Fruit fly (Drosophila melanogaster) whole organism, prepupa: Measurements from ENCODE around the gene Hr4.

Source experiments
- Blimp-1 ChIP-seq: fragments of 200-800 bp; sonication (Bioruptor generic); optimal IDR thresholded peaks from 3 replicates; lab custom pipeline; 2017; ENCODE audit warnings: missing biosample characterization, missing genetic modification characterization, mild to moderate bottlenecking, moderate library complexity, missing genetic modification reagents
- CG11294 ChIP-seq: fragments of 200-800 bp; sonication (Bioruptor generic); IDR thresholded peaks from 2 replicates; pipeline ENCODE4 v1.3.6; 2022; ENCODE audit warnings: missing biosample characterization, missing genetic modification characterization
- CG15336 ChIP-seq: fragments of 200-800 bp; sonication (Bioruptor generic); IDR thresholded peaks from 2 replicates; pipeline ENCODE4 v1.3.6; 2022; ENCODE audit warnings: missing biosample characterization, missing genetic modification characterization
- CG1621 ChIP-seq: fragments of 200-800 bp; sonication (Bioruptor generic); optimal IDR thresholded peaks from 3 replicates; lab custom pipeline; 2018; ENCODE audit warnings: missing biosample characterization, mild to moderate bottlenecking, missing genetic modification characterization
- CG16779 ChIP-seq: fragments of 200-800 bp; sonication (Bioruptor generic); optimal IDR thresholded peaks from 3 replicates; lab custom pipeline; 2017; ENCODE audit warnings: missing biosample characterization, mild to moderate bottlenecking, missing genetic modification characterization
- CG3032 ChIP-seq: fragments of 200-800 bp; optimal IDR thresholded peaks from 2 replicates; lab custom pipeline; 2019; ENCODE audit warnings: missing biosample characterization, mild to moderate bottlenecking, missing genetic modification characterization, moderate library complexity
- CG6163 ChIP-seq: fragments of 200-800 bp; sonication (Bioruptor generic); IDR thresholded peaks from 3 replicates; pipeline ENCODE4 v1.3.6; 2022; ENCODE audit warnings: missing biosample characterization, missing genetic modification characterization
- CG6276 ChIP-seq: fragments of 200-800 bp; sonication (Bioruptor generic); optimal IDR thresholded peaks from 2 replicates; lab custom pipeline; 2017; ENCODE audit warnings: missing biosample characterization, mild to moderate bottlenecking, missing genetic modification characterization
- CG6792 ChIP-seq: fragments of 200-800 bp; sonication (Bioruptor generic); optimal IDR thresholded peaks from 3 replicates; lab custom pipeline; 2016; ENCODE audit warnings: missing biosample characterization, missing genetic modification characterization
- CG6808 ChIP-seq: fragments of 200-800 bp; sonication (Bioruptor generic); optimal IDR thresholded peaks from 3 replicates; lab custom pipeline; 2017; ENCODE audit warnings: missing biosample characterization, missing genetic modification characterization, mild to moderate bottlenecking, moderate library complexity, missing genetic modification reagents
- CG6854 ChIP-seq: fragments of 200-800 bp; sonication (Bioruptor generic); optimal IDR thresholded peaks from 2 replicates; lab custom pipeline; 2017; ENCODE audit warnings: missing biosample characterization, mild to moderate bottlenecking, missing genetic modification characterization
- CG8119 ChIP-seq: fragments of 200-800 bp; sonication (Bioruptor generic); IDR thresholded peaks from 3 replicates; pipeline ENCODE4 v1.3.6; 2022; ENCODE audit warnings: missing biosample characterization, missing genetic modification characterization
- CG8319 ChIP-seq: fragments of 200-800 bp; sonication (Bioruptor generic); optimal IDR thresholded peaks from 3 replicates; lab custom pipeline; 2016; ENCODE audit warnings: missing biosample characterization, missing genetic modification characterization
- CG8632 ChIP-seq: fragments of 200-800 bp; sonication (Bioruptor generic); optimal IDR thresholded peaks from 3 replicates; lab custom pipeline; 2016; ENCODE audit warnings: missing biosample characterization, missing genetic modification characterization
- CG9139 ChIP-seq: fragments of 200-800 bp; sonication (Bioruptor generic); optimal IDR thresholded peaks from 3 replicates; lab custom pipeline; 2017; ENCODE audit warnings: missing biosample characterization, mild to moderate bottlenecking, missing genetic modification characterization
- Eip78C ChIP-seq: fragments of 200-800 bp; sonication (Bioruptor generic); peaks from one replicate; lab custom pipeline; 2016; ENCODE audit warnings: missing biosample characterization, missing genetic modification characterization
- Ets21C ChIP-seq: fragments of 200-800 bp; sonication (Bioruptor generic); optimal IDR thresholded peaks from 3 replicates; lab custom pipeline; 2016; ENCODE audit warnings: missing biosample characterization, missing genetic modification characterization
- Ets96B ChIP-seq: fragments of 200-800 bp; optimal IDR thresholded peaks from 2 replicates; lab custom pipeline; 2019; ENCODE audit warnings: missing biosample characterization, mild to moderate bottlenecking, missing genetic modification characterization, moderate library complexity
- Gug ChIP-seq: fragments of 200-800 bp; sonication (Bioruptor generic); IDR thresholded peaks from 2 replicates; pipeline ENCODE4 v1.3.6; 2022; ENCODE audit warnings: missing biosample characterization, missing genetic modification characterization
- Hr39 ChIP-seq: fragments of 200-800 bp; sonication (Bioruptor generic); optimal IDR thresholded peaks from 2 replicates; lab custom pipeline; 2016; ENCODE audit warnings: missing biosample characterization, missing genetic modification characterization
- Hr4 ChIP-seq: fragments of 200-800 bp; sonication (Bioruptor generic); optimal IDR thresholded peaks from 3 replicates; lab custom pipeline; 2016; ENCODE audit warnings: missing biosample characterization, missing genetic modification characterization
- Met ChIP-seq: fragments of 200-800 bp; sonication (Bioruptor generic); optimal IDR thresholded peaks from 3 replicates; lab custom pipeline; 2016; ENCODE audit warnings: missing biosample characterization, missing genetic modification characterization
- OdsH ChIP-seq: fragments of 200-800 bp; sonication (Bioruptor generic); optimal IDR thresholded peaks from 3 replicates; lab custom pipeline; 2016; ENCODE audit warnings: missing biosample characterization, missing genetic modification characterization
- Sox102F ChIP-seq: fragments of 200-800 bp; sonication (Bioruptor generic); optimal IDR thresholded peaks from 2 replicates; lab custom pipeline; 2016; ENCODE audit warnings: missing biosample characterization, mild to moderate bottlenecking, missing genetic modification characterization
- Sox14 ChIP-seq: fragments of 200-800 bp; sonication (Bioruptor generic); optimal IDR thresholded peaks from 3 replicates; lab custom pipeline; 2016; ENCODE audit warnings: missing biosample characterization, missing genetic modification characterization
- Sox15 ChIP-seq: fragments of 200-800 bp; sonication (Bioruptor generic); optimal IDR thresholded peaks from 3 replicates; lab custom pipeline; 2016; ENCODE audit warnings: missing biosample characterization, missing genetic modification characterization
- achi ChIP-seq: fragments of 200-800 bp; sonication (Bioruptor generic); optimal IDR thresholded peaks from 3 replicates; lab custom pipeline; 2016; ENCODE audit warnings: missing biosample characterization, missing genetic modification characterization
- cyc ChIP-seq: fragments of 200-800 bp; sonication (Bioruptor generic); optimal IDR thresholded peaks from 3 replicates; lab custom pipeline; 2016; ENCODE audit warnings: missing biosample characterization, missing genetic modification characterization
- dac ChIP-seq: fragments of 200-800 bp; sonication (Bioruptor generic); optimal IDR thresholded peaks from 2 replicates; lab custom pipeline; 2017; ENCODE audit warnings: missing biosample characterization, mild to moderate bottlenecking, missing genetic modification characterization
- dsx ChIP-seq: fragments of 200-800 bp; optimal IDR thresholded peaks from 3 replicates; lab custom pipeline; 2019; ENCODE audit warnings: missing biosample characterization, mild to moderate bottlenecking, missing genetic modification characterization, moderate library complexity; ENCODE audit not compliant: poor library complexity, severe bottlenecking
- eg ChIP-seq: fragments of 200-800 bp; sonication (Bioruptor generic); IDR thresholded peaks from 3 replicates; pipeline ENCODE4 v1.3.6; 2022; ENCODE audit warnings: missing biosample characterization, missing genetic modification characterization
- esn ChIP-seq: fragments of 200-800 bp; sonication (Bioruptor generic); optimal IDR thresholded peaks from 2 replicates; lab custom pipeline; 2016; ENCODE audit warnings: missing biosample characterization, mild to moderate bottlenecking, missing genetic modification characterization, moderate library complexity
- fd59A ChIP-seq: fragments of 200-800 bp; sonication (Bioruptor generic); optimal IDR thresholded peaks from 2 replicates; lab custom pipeline; 2017; ENCODE audit warnings: missing biosample characterization, mild to moderate bottlenecking, missing genetic modification characterization, missing genetic modification reagents
- fd85E ChIP-seq: fragments of 200-800 bp; sonication (Bioruptor generic); optimal IDR thresholded peaks from 3 replicates; lab custom pipeline; 2016; ENCODE audit warnings: missing biosample characterization, missing genetic modification characterization
- fkh ChIP-seq: fragments of 200-800 bp; sonication (Bioruptor generic); optimal IDR thresholded peaks from 3 replicates; lab custom pipeline; 2017; ENCODE audit warnings: missing biosample characterization, mild to moderate bottlenecking, missing genetic modification characterization, moderate library complexity
- lz ChIP-seq: fragments of 200-800 bp; sonication (Bioruptor generic); optimal IDR thresholded peaks from 3 replicates; lab custom pipeline; 2016; ENCODE audit warnings: missing biosample characterization, missing genetic modification characterization
- pdm3 ChIP-seq: fragments of 200-800 bp; sonication (Bioruptor generic); optimal IDR thresholded peaks from 3 replicates; lab custom pipeline; 2016; ENCODE audit warnings: missing biosample characterization, missing genetic modification characterization
- salr ChIP-seq, 2 experiments: fragments of 200-800 bp; sonication (Bioruptor generic); optimal IDR thresholded peaks; 3 replicates each; lab custom pipeline; 2016 to 2018; ENCODE audit warnings: missing biosample characterization in 2 of 2, missing genetic modification characterization in 2 of 2, mild to moderate bottlenecking in 1 of 2
- spab ChIP-seq: fragments of 200-800 bp; sonication (Bioruptor generic); optimal IDR thresholded peaks from 2 replicates; lab custom pipeline; 2017; ENCODE audit warnings: missing biosample characterization, mild to moderate bottlenecking, missing genetic modification characterization, missing genetic modification reagents
- ss ChIP-seq, 2 experiments: fragments of 200-800 bp; sonication (Bioruptor generic); optimal IDR thresholded peaks; 2 replicates in 1 of 2; 3 replicates in 1 of 2; lab custom pipeline; 2017 to 2018; ENCODE audit warnings: mild to moderate bottlenecking in 2 of 2, missing biosample characterization in 2 of 2, missing genetic modification characterization in 2 of 2, moderate library complexity in 1 of 2
- svp ChIP-seq: fragments of 200-800 bp; sonication (Bioruptor generic); peaks from one replicate; lab custom pipeline; 2016; ENCODE audit warnings: missing biosample characterization, missing genetic modification characterization
- topi ChIP-seq: fragments of 200-800 bp; sonication (Bioruptor generic); optimal IDR thresholded peaks from 3 replicates; lab custom pipeline; 2016; ENCODE audit warnings: missing biosample characterization, missing genetic modification characterization
- vri ChIP-seq: fragments of 200-800 bp; sonication (Bioruptor generic); optimal IDR thresholded peaks from 3 replicates; lab custom pipeline; 2016; ENCODE audit warnings: missing biosample characterization, mild to moderate bottlenecking, missing genetic modification characterization

The Hr4 gene

DNA sequence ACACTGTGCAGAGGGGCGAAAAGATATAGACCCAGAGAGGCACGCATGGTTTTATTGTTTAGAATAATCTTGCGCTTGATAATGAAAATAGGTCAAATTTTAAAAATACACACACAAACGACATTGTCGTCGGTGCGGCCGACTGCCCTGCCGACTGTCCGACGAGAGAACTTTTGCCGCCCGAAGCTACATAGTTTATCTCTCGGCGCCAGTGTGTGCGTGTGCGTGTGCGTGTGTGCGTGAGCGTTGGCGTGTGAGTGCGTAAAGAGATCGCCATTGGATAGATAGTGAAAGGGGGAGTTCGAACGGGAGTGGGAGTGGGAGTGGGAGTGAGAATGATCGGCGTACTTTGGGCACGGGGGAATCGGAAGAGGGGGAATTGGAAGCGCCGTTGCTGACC is 53.9 kb downstream of the Hr4 start:
- TF ChIP-seq CG8119 (GFP tag; lab: Robert Waterston, UW) (0 out of 3 replicates have a peak, but pooled peaks have one; percentile 37), Eip78C (GFP tag; lab: Kevin White, UChicago) (peak; percentile 10), CG3032 (tag; lab: Kevin White, UChicago) (no peak), fkh (peak; percentile 53)

DNA sequence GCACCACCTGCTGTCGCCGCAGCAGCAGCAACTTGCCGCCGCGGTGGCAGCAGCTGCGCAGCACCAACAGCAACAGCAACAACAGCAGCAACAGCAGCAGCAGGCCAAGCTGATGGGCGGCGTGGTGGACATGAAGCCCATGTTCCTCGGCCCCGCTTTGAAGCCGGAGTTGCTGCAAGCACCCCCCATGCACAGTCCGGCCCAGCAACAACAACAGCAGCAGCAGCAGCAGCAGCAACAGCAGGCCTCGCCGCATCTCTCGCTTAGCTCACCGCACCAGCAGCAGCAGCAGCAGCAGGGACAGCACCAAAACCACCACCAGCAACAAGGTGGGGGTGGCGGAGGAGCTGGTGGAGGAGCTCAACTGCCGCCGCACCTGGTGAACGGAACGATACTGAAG is 59.3 kb downstream of the Hr4 start:
- TF ChIP-seq esn = no peak
- no peak for TF ChIP-seq lz (GFP tag; lab: Kevin White, UChicago)
- TF ChIP-seq Met (GFP tag; lab: Kevin White, UChicago) = no peak
- no peak for TF ChIP-seq svp (GFP tag; lab: Kevin White, UChicago)
- TF ChIP-seq Sox102F = no peak
- no peak for TF ChIP-seq salr (GFP tag; optimal IDR thresholded peaks at IDR 0.05; lab: Kevin White, UChicago)
- no peak for TF ChIP-seq dac
- no peak for TF ChIP-seq Gug (GFP tag; lab: Robert Waterston, UW)
- no peak for TF ChIP-seq fd59A (GFP tag; lab: Kevin White, UChicago)
- TF ChIP-seq Hr39 (GFP tag; lab: Kevin White, UChicago) = no peak
- TF ChIP-seq CG15336 (GFP tag; lab: Robert Waterston, UW) = no peak
- TF ChIP-seq CG8119 (GFP tag; lab: Robert Waterston, UW) = no peak
- no peak for TF ChIP-seq Ets21C (GFP tag; lab: Kevin White, UChicago)
- no peak for TF ChIP-seq CG6808 (GFP tag; lab: Kevin White, UChicago)

DNA sequence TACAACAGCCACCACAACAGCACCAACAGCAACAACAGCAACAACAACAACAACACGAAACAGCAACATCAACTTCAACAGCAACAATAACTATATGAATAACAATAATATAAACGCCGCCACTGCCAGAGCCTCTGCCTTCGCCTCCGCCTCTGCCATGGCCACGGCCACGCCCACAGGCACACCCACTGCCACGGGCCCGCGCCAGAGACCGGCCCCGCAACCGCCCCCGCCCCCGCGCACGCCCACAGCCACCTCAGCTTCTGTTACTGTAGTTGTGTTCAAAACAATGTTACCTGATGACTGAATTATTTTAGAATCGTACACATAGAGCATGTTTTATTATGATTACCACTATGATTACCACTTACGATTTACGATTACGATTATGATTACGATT is 62.4 kb downstream of the Hr4 start:
- TF ChIP-seq fd59A (GFP tag; lab: Kevin White, UChicago) = no peak
- no peak for TF ChIP-seq spab
- no peak for TF ChIP-seq lz (GFP tag; lab: Kevin White, UChicago)
- no peak for TF ChIP-seq cyc (GFP tag; lab: Kevin White, UChicago)
- no peak for TF ChIP-seq Gug (GFP tag; lab: Robert Waterston, UW)

DNA sequence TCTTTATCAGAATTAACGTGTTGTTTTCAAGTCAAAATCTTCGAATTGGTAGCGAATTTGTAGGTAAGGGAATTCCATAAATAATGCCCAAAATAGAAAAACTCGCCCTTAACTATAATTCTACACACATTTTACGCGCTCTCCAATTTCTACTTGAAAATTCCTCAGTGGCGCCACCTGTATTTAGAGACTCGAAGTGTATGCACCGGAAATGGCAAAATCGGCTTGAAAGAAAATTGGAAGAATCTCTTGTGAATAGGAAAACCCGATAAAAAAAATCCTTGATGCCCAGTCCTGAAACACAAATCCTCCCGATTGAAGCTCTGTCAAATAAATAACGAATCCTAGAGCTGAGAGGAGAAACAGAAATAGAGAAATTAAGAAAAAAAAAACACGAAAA is 64.1 kb downstream of the Hr4 start:
- TF ChIP-seq fd85E (GFP tag; lab: Kevin White, UChicago) (no peak), CG15336 (GFP tag; lab: Robert Waterston, UW) (no peak), spab (peak; percentile 7), CG1621 (tag; lab: Kevin White, UChicago) (peak; percentile 16), Hr4 (no peak), CG9139 (GFP tag; lab: Kevin White, UChicago) (no peak), esn (peak; percentile 65), Gug (GFP tag; lab: Robert Waterston, UW) (no peak), eg (GFP tag; lab: Robert Waterston, UW) (0 out of 3 replicates have a peak, but pooled peaks have one; percentile 23), vri (GFP tag; lab: Kevin White, UChicago) (no peak), lz (GFP tag; lab: Kevin White, UChicago) (peak; percentile 61), CG6792 (GFP tag; lab: Kevin White, UChicago) (peak; percentile 37), fd59A (GFP tag; lab: Kevin White, UChicago) (no peak), CG16779 (no peak), Sox15 (GFP tag; lab: Kevin White, UChicago) (no peak), CG6163 (GFP tag; lab: Robert Waterston, UW) (peak; percentile 66; the same call in 2 of the 3 replicates), Ets21C (GFP tag; lab: Kevin White, UChicago) (no peak), salr (GFP tag; optimal IDR thresholded peaks at IDR 0.05; lab: Kevin White, UChicago) (peak in 1 of 2 experiments; percentile 39), CG11294 (no peak), ss (GFP tag; optimal IDR thresholded peaks at IDR 0.05; lab: Kevin White, UChicago) (peak in 1 of 2 experiments; percentile 52), achi (GFP tag; lab: Kevin White, UChicago) (peak; percentile 19), CG3032 (tag; lab: Kevin White, UChicago) (no peak), Ets96B (tag; lab: Kevin White, UChicago) (no peak), Hr39 (GFP tag; lab: Kevin White, UChicago) (no peak), Blimp-1 (GFP tag; lab: Kevin White, UChicago) (peak; percentile 20), CG6808 (GFP tag; lab: Kevin White, UChicago) (peak; percentile 12), CG6276 (GFP tag; lab: Kevin White, UChicago) (no peak), topi (GFP tag; lab: Kevin White, UChicago) (peak; percentile 47), Sox14 (no peak), CG6854 (GFP tag; lab: Kevin White, UChicago) (peak; percentile 76), dsx (no peak), CG8319 (GFP tag; lab: Kevin White, UChicago) (peak; percentile 20), dac (peak; percentile 36), Met (GFP tag; lab: Kevin White, UChicago) (peak; percentile 51), CG8632 (peak; percentile 31), pdm3 (GFP tag; lab: Kevin White, UChicago) (no peak), OdsH (GFP tag; lab: Kevin White, UChicago) (no peak)
